Fruit fly (Drosophila melanogaster) whole organism, embryonic: ENCODE data around the gene CG3008.
A peak's percentile ranks its signal among the peaks of the same experiment; 100 is the strongest.

Source experiments
- CoRest ChIP-seq: fragments of 200-800 bp; sonication (Bioruptor generic); optimal IDR thresholded peaks from 3 replicates; lab custom pipeline; 2018; ENCODE audit warnings: missing biosample characterization, mild to moderate bottlenecking, missing genetic modification characterization, moderate library complexity
- Taf1 ChIP-seq: fragments of 200-800 bp; sonication (Bioruptor generic); IDR thresholded peaks from 2 replicates; pipeline ENCODE4 v1.3.6; 2022; ENCODE audit warnings: missing biosample characterization, missing genetic modification characterization
- stc ChIP-seq: fragments of 200-800 bp; sonication (Bioruptor generic); IDR thresholded peaks from 2 replicates; pipeline ENCODE4 v1.3.6; 2022; ENCODE audit warnings: missing biosample characterization, missing genetic modification characterization

DNA sequence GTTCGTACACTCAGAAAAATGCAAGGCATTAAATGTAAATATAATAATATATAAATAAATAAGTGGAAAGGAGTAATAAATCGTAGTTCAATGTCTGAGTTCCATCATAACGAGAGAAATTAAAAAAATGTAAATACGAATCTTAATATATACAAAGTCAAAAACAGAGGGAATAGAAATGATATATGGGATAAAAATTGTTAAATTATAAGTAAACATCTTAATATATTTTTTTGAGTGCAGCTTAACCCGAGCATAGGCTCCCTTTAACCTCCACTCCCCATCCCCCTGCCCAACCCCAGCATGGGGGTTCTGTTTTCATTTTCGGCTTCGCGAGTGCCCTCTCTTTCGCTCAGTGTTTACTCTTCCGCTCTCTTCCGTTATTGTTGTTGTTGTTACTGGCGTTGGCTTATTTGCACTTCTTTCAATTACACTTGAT, 32.6 kb downstream of the CG3008 start:
- TF ChIP-seq stc (no peak), CoRest (tag; lab: Kevin White, UChicago) (peak; percentile 22), Taf1 (GFP tag; lab: Robert Waterston, UW) (no peak)
